Worm (Caenorhabditis elegans) whole organism, early embryonic: ENCODE results near the gene spp-20.

Experiments used
- B0310.2 ChIP-seq: sonication (generic microtip); optimal IDR thresholded peaks from 2 replicates; lab custom pipeline; 2016; ENCODE audit warnings: mild to moderate bottlenecking, missing genetic modification characterization, missing compliant biosample characterization
- ama-1 ChIP-seq: fragments of 150-350 bp; optimal IDR thresholded peaks from 2 replicates; lab custom pipeline; 2014
- ets-7 ChIP-seq: sonication (generic microtip); optimal IDR thresholded peaks from 2 replicates; lab custom pipeline; 2016; ENCODE audit warnings: missing genotype, missing genetic modification characterization, missing compliant biosample characterization
- flt-1 ChIP-seq: fragments of 200-800 bp; sonication (Bioruptor generic); IDR thresholded peaks from 2 replicates; pipeline ENCODE4 v1.3.6; 2022; ENCODE audit warnings: missing genetic modification characterization, missing compliant biosample characterization
- scrt-1 ChIP-seq: fragments of 200-800 bp; sonication (Bioruptor generic); IDR thresholded peaks from 2 replicates; pipeline ENCODE4 v1.3.6; 2022; ENCODE audit warnings: missing genetic modification characterization, missing compliant biosample characterization
- sea-1 ChIP-seq: fragments of 200-800 bp; sonication (Bioruptor generic); conservative IDR thresholded peaks from 2 replicates; pipeline ENCODE4 v1.3.6; 2022; ENCODE audit warnings: missing genetic modification characterization, missing compliant biosample characterization
- tbx-37 ChIP-seq: fragments of 200-800 bp; sonication (Bioruptor generic); conservative IDR thresholded peaks from 2 replicates; pipeline ENCODE4 v1.3.6; 2022; ENCODE audit warnings: missing genetic modification reagents, missing genetic modification characterization, missing compliant biosample characterization
- tra-4 ChIP-seq: sonication (generic microtip); optimal IDR thresholded peaks from 2 replicates; lab custom pipeline; 2017; ENCODE audit warnings: missing genetic modification characterization, missing compliant biosample characterization

spp-20 gene

DNA sequence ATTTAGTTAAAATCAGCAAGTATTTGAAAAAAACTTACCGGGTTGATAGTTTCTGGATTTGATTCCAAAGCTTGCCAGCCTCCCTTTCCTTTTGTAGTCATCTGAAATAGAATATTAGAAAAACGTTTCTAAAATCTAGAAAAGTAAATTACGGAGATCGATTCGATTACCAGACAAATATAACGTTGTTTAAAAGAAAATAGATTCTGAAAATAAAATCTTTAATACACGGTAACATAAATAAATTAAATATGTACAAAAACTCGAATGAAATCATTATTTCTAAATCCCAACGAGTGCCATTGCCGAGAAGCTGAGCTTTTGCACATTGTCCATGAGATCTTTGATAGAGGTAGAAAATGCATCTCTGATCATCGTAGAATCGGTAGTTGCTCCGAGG lies 49.3 kb downstream of the spp-20 start, which contains the start of gene ubh-3:
TSS of gene ubh-3 (minus strand) at position 101 of the 400 bp plus-strand sequence.
- TF ChIP-seq tra-4 (tag; lab: Kevin White, UChicago) (no peak), ama-1 (lab: Kevin White, UChicago) (no peak), B0310.2 (no peak), ets-7 (tag; lab: Kevin White, UChicago) (no peak), tbx-37 (GFP tag; lab: Robert Waterston, UW) (no peak), sea-1 (no peak), scrt-1 (GFP tag; lab: Robert Waterston, UW) (no peak), flt-1 (GFP tag; lab: Robert Waterston, UW) (no peak)
